Worm (Caenorhabditis elegans) whole organism, late embryonic: Measurements from ENCODE around the gene lab-2.

Experiments
- C38D4.7 ChIP-seq: fragments of 200-800 bp; sonication (Bioruptor generic); optimal IDR thresholded peaks from 2 replicates; lab custom pipeline; 2018; ENCODE audit warnings: mild to moderate bottlenecking, missing genetic modification characterization, moderate library complexity, missing compliant biosample characterization
- ama-1 ChIP-seq: fragments of 150-350 bp; optimal IDR thresholded peaks from 2 replicates; lab custom pipeline; 2014
- ceh-6 ChIP-seq: fragments of 200-800 bp; sonication (Bioruptor generic); optimal IDR thresholded peaks from 2 replicates; lab custom pipeline; 2018; ENCODE audit warnings: mild to moderate bottlenecking, missing genetic modification characterization, missing compliant biosample characterization
- eyg-1 ChIP-seq: sonication (generic microtip); optimal IDR thresholded peaks from 2 replicates; lab custom pipeline; 2016; ENCODE audit warnings: missing genotype, missing genetic modification characterization, missing compliant biosample characterization
- fax-1 ChIP-seq: sonication (generic microtip); optimal IDR thresholded peaks from 2 replicates; lab custom pipeline; 2016; ENCODE audit warnings: missing genotype, missing genetic modification characterization, missing compliant biosample characterization
- hlh-15 ChIP-seq: sonication (generic microtip); optimal IDR thresholded peaks from 2 replicates; lab custom pipeline; 2016; ENCODE audit warnings: missing genetic modification characterization, missing compliant biosample characterization
- hlh-6 ChIP-seq: sonication (generic microtip); optimal IDR thresholded peaks from 2 replicates; lab custom pipeline; 2016; ENCODE audit warnings: missing genotype, missing genetic modification characterization, missing compliant biosample characterization
- nfya-1 ChIP-seq: sonication (generic microtip); optimal IDR thresholded peaks from 2 replicates; lab custom pipeline; 2017; ENCODE audit warnings: missing genetic modification characterization, mild to moderate bottlenecking, missing compliant biosample characterization, antibody characterized with exemption, moderate library complexity
- nhr-11 ChIP-seq: fragments of 150-350 bp; optimal IDR thresholded peaks from 2 replicates; lab custom pipeline; 2014; ENCODE audit warnings: missing biosample characterization, missing genetic modification characterization
- pha-4 ChIP-seq: fragments of 150-350 bp; optimal IDR thresholded peaks from 2 replicates; lab custom pipeline; 2018; ENCODE audit warnings: missing biosample characterization, missing genetic modification reagents, missing genetic modification characterization
- pqm-1 ChIP-seq: sonication (generic microtip); optimal IDR thresholded peaks from 2 replicates; lab custom pipeline; 2016; ENCODE audit warnings: missing genetic modification characterization, missing compliant biosample characterization
- sox-2 ChIP-seq: fragments of 200-800 bp; sonication (Bioruptor generic); IDR thresholded peaks from 2 replicates; pipeline ENCODE4 v1.3.6; 2022; ENCODE audit warnings: missing genetic modification reagents, missing genetic modification characterization, missing compliant biosample characterization
- tbx-2 ChIP-seq: sonication (generic microtip); optimal IDR thresholded peaks from 2 replicates; lab custom pipeline; 2016; ENCODE audit warnings: missing genetic modification characterization, missing compliant biosample characterization
- unc-55 ChIP-seq: sonication (generic microtip); optimal IDR thresholded peaks from 2 replicates; lab custom pipeline; 2017; ENCODE audit warnings: missing biosample characterization, missing genetic modification reagents, missing genetic modification characterization

DNA sequence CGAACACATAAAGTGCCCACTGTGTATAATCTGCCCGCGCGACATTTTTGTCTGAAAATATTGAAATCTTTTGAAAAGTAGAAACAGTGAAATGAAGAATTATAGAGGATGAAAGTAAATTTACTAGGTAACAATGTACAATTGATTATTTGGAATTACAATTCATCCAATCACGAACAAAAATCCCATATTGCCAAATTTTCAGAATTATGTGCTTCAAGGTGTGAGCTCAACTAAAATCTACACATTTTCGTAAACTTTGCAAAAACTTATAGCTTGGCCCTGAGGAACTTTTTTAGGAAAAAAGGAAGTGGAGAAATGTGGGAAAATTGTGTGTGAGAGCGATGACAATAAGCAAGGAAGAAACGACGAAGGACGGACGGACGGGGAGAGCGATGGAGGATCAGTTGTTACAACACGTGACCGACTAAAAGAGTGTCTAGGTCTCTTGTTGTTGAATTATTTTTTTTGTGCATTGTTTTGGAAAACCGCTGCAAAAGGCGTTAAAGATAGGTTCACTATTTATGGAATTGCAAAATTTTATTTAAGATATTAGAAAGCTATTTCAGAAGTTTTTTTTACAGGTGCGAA lies 45.4 kb upstream of the lab-2 start, which contains the start of gene mml-1:
- no peak for TF ChIP-seq hlh-15 (tag; lab: Kevin White, UChicago)
- TF ChIP-seq C38D4.7 = no peak
- no peak for TF ChIP-seq fax-1 (tag; lab: Kevin White, UChicago)
- no peak for TF ChIP-seq sox-2
- no peak for TF ChIP-seq nfya-1 (tag; lab: Kevin White, UChicago)
- TF ChIP-seq hlh-6 (tag; lab: Kevin White, UChicago) = no peak
- TF ChIP-seq pqm-1 = no peak
- no peak for TF ChIP-seq tbx-2 (tag; lab: Kevin White, UChicago)
- no peak for TF ChIP-seq eyg-1 (tag; lab: Kevin White, UChicago)
- no peak for TF ChIP-seq unc-55 (GFP tag; lab: Kevin White, UChicago)
- no peak for TF ChIP-seq ceh-6 (GFP tag; lab: Kevin White, UChicago)
- TF ChIP-seq pha-4 (tag; lab: Kevin White, UChicago) = no peak
- TF ChIP-seq nhr-11 = no peak
- TF ChIP-seq ama-1 (lab: Kevin White, UChicago) = no peak
